Worm (Caenorhabditis elegans): ENCODE data around the gene col-116.
"Not testable (repeated sequence)": the region's sequence is repeated elsewhere in the genome, so short reads cannot be mapped to it uniquely, and the experiment has no call there.

The col-116 gene

ce11 chrIV:8384737-8385136, 29.0 kb downstream of the col-116 start:
- TF ChIP-seq pha-4 (tag; optimal IDR thresholded peaks at IDR 0.05) (no peak), F13H6.1 (tag; optimal IDR thresholded peaks at IDR 0.05) (no peak), pqm-1 (tag; optimal IDR thresholded peaks at IDR 0.05) (no peak), ztf-16 (tag; optimal IDR thresholded peaks at IDR 0.05) (no peak), unc-3 (GFP tag; conservative IDR thresholded peaks at IDR 0.05) (no peak), unc-3 (tag; optimal IDR thresholded peaks at IDR 0.05) (no peak), pros-1 (tag; optimal IDR thresholded peaks at IDR 0.05) (no peak), sox-2 (GFP tag; IDR thresholded peaks at IDR 0.05) (no peak), lin-11 (tag; optimal IDR thresholded peaks at IDR 0.05) (no peak), fkh-10 (GFP tag; optimal IDR thresholded peaks at IDR 0.05) (no peak), fkh-6 (tag; optimal IDR thresholded peaks at IDR 0.05) (no peak), nfya-1 (tag; optimal IDR thresholded peaks at IDR 0.05) (no peak), ceh-34 (tag; optimal IDR thresholded peaks at IDR 0.05) (no peak), zip-5 (tag; optimal IDR thresholded peaks at IDR 0.05) (no peak), ceh-6 (GFP tag; optimal IDR thresholded peaks at IDR 0.05) (no peak), ceh-18 (tag; optimal IDR thresholded peaks at IDR 0.05) (no peak), pha-2 (tag; optimal IDR thresholded peaks at IDR 0.05) (no peak), ceh-45 (GFP tag; IDR thresholded peaks at IDR 0.05) (no peak), K02D7.2 (tag; optimal IDR thresholded peaks at IDR 0.05) (no peak)

ce11 chrIV:8385662-8386061, 30.0 kb downstream of the col-116 start:
- TF ChIP-seq pha-2 (tag; optimal IDR thresholded peaks at IDR 0.05), result no peak
- no peak for TF ChIP-seq ceh-2 (tag; optimal IDR thresholded peaks at IDR 0.05)
- TF ChIP-seq ttx-3 (tag; optimal IDR thresholded peaks at IDR 0.05), result no peak
- peak; percentile 45 for TF ChIP-seq unc-42 (tag; optimal IDR thresholded peaks at IDR 0.05)

- TF ChIP-seq lin-11 (tag; optimal IDR thresholded peaks at IDR 0.05); madf-2 (tag; optimal IDR thresholded peaks at IDR 0.05); C38D4.7 (GFP tag; optimal IDR thresholded peaks at IDR 0.05): not testable (repeated sequence)
These were observed 33.4 kb downstream of the col-116 start, which contains the start of gene D2096.10 for ce11 chrIV:8389139-8389538. D2096.10 (minus strand) TSS chrIV:8389239.

- TF ChIP-seq pqm-1 (tag; optimal IDR thresholded peaks at IDR 0.05), result no peak
- no peak for TF ChIP-seq hlh-6 (tag; optimal IDR thresholded peaks at IDR 0.05)
- TF ChIP-seq F13H6.1 (tag; optimal IDR thresholded peaks at IDR 0.05), result no peak
- TF ChIP-seq lin-11 (tag; optimal IDR thresholded peaks at IDR 0.05), result no peak
These were observed 38.4 kb downstream of the col-116 start, which contains the start of gene D2096.11 for ce11 chrIV:8394105-8394504. D2096.11 (minus strand) TSS chrIV:8394205.

- TF ChIP-seq pag-3 (tag; optimal IDR thresholded peaks at IDR 0.05; ENCODE audit: borderline replicate concordance) (no peak), hlh-13 (GFP tag; optimal IDR thresholded peaks at IDR 0.05) (no peak), ceh-9 (tag; optimal IDR thresholded peaks at IDR 0.05) (no peak), dve-1 (tag; optimal IDR thresholded peaks at IDR 0.05) (no peak), che-1 (tag; optimal IDR thresholded peaks at IDR 0.05) (no peak), ceh-22 (tag; optimal IDR thresholded peaks at IDR 0.05) (no peak), tbx-2 (tag; optimal IDR thresholded peaks at IDR 0.05) (no peak), lim-6 (tag; optimal IDR thresholded peaks at IDR 0.05) (no peak), ceh-19 (GFP tag; optimal IDR thresholded peaks at IDR 0.05) (no peak), dmd-4 (tag; optimal IDR thresholded peaks at IDR 0.05; ENCODE audit: borderline replicate concordance) (no peak), ceh-14 (tag; optimal IDR thresholded peaks at IDR 0.05) (no peak), pha-4 (tag; optimal IDR thresholded peaks at IDR 0.05) (no peak), nfya-1 (tag; optimal IDR thresholded peaks at IDR 0.05) (no peak), unc-42 (tag; optimal IDR thresholded peaks at IDR 0.05) (no peak), unc-3 (GFP tag; conservative IDR thresholded peaks at IDR 0.05) (no peak), unc-3 (tag; optimal IDR thresholded peaks at IDR 0.05) (no peak), ref-2 (tag; optimal IDR thresholded peaks at IDR 0.05) (no peak)
These were observed 40.6 kb downstream of the col-116 start, which contains the start of gene timm-17B.2 for ce11 chrIV:8396348-8396747. timm-17B.2 (plus strand) TSS chrIV:8396648.
